Worm (Caenorhabditis elegans): ENCODE results near the gene daf-36.

daf-36 gene

DNA sequence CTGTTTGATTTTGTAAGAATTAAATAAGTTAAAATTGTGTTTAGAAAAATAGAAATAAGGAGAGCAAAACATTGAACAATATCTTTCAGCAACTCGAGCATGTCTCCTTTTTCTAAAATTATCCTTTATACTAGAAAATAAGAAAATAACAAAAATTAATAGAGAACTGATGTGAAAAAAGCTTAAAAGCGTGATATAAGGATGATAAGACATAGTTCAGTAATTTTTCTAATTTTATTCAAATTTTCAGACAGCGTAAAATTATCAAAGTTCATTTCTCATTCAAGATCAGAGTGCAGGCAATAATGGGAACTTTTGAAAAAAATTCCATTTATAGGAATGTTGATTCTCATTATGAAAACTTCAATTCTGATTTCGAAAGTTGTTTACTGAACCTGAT lies 7.8 kb upstream of the daf-36 start, which contains the start of gene str-182:
str-182 (minus strand) TSS at position 101 of the 400 bp plus-strand sequence.
- TF ChIP-seq tra-1 (GFP tag; IDR thresholded peaks at IDR 0.05) (no peak), spr-3 (GFP tag; optimal IDR thresholded peaks at IDR 0.05) (no peak), unc-62 (GFP tag; optimal IDR thresholded peaks at IDR 0.05 in 1 of 2) (no peak), unc-62 (tag; optimal IDR thresholded peaks at IDR 0.05) (no peak), daf-16 (GFP tag; optimal IDR thresholded peaks at IDR 0.05) (no peak), daf-16 (tag; optimal IDR thresholded peaks at IDR 0.05) (no peak), egl-27 (tag; optimal IDR thresholded peaks at IDR 0.05) (no peak), pqm-1 (tag; optimal IDR thresholded peaks at IDR 0.05) (no peak), nhr-28 (tag; optimal IDR thresholded peaks at IDR 0.05) (no peak), F10B5.3 (tag; optimal IDR thresholded peaks at IDR 0.05) (no peak), ceh-82 (tag; optimal IDR thresholded peaks at IDR 0.05) (no peak), nhr-237 (tag; optimal IDR thresholded peaks at IDR 0.05) (no peak), rbr-2 (tag; optimal IDR thresholded peaks at IDR 0.05) (no peak), fkh-10 (GFP tag; optimal IDR thresholded peaks at IDR 0.05) (no peak), R02D3.7 (tag; optimal IDR thresholded peaks at IDR 0.05) (no peak), F26F4.8 (GFP tag; conservative IDR thresholded peaks at IDR 0.05) (no peak), hmg-1.1 (GFP tag; IDR thresholded peaks at IDR 0.05) (no peak)

DNA sequence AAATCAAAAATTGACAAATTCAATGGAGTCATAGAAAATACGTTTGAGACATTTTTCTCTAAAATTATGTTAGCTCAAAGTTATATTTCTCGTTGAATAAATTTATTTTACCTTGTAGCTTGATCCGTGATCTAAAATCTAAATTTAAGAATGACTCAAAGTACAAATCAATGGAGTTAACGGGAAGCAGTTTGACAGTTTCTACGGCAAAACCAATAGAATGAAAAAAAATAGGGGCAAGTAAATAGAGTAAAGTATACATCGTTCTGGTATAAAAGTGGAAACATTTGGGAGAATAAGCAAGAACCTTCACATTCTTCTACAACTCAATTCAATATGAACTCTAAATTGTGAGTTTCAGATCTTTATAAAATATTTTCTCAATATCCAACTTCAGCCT lies 5.4 kb upstream of the daf-36 start, which contains the start of gene fipr-6:
fipr-6 (plus strand) TSS at position 301 of the 400 bp plus-strand sequence.
- no peak for TF ChIP-seq pha-4 (GFP tag; IDR thresholded peaks at IDR 0.05)
- no peak for TF ChIP-seq pha-4 (tag; optimal IDR thresholded peaks at IDR 0.05)
- no peak for TF ChIP-seq ZK546.5 (tag; optimal IDR thresholded peaks at IDR 0.05)
- TF ChIP-seq ceh-62 (tag; optimal IDR thresholded peaks at IDR 0.05): no peak
- no peak for TF ChIP-seq nhr-25 (tag; optimal IDR thresholded peaks at IDR 0.05; ENCODE audit: borderline replicate concordance, insufficient read depth)
- no peak for TF ChIP-seq egl-43 (GFP tag; IDR thresholded peaks at IDR 0.05)
- no peak for TF ChIP-seq nhr-77 (tag; optimal IDR thresholded peaks at IDR 0.05)
- no peak for TF ChIP-seq R02D3.7 (tag; optimal IDR thresholded peaks at IDR 0.05)
- no peak for TF ChIP-seq daf-12 (tag; optimal IDR thresholded peaks at IDR 0.05)
- TF ChIP-seq lin-1 (GFP tag; IDR thresholded peaks at IDR 0.05): no peak
- TF ChIP-seq dmd-8 (GFP tag; IDR thresholded peaks at IDR 0.05): no peak
- no peak for TF ChIP-seq lin-38 (GFP tag; IDR thresholded peaks at IDR 0.05)
- TF ChIP-seq zag-1 (tag; optimal IDR thresholded peaks at IDR 0.05): no peak
- no peak for TF ChIP-seq sdz-12 (GFP tag; optimal IDR thresholded peaks at IDR 0.05)

ce11 chrV:10229222-10229879 lies 3.8 kb upstream of the daf-36 start, which contains the start of the genes pyt-1 and fipr-7:
TSS of gene pyt-1 (minus strand) at chrV:10229322.
TSS of gene fipr-7 (plus strand) at chrV:10229829.
- no peak for TF ChIP-seq Y75B8A.6 (GFP tag; IDR thresholded peaks at IDR 0.05)
- no peak for TF ChIP-seq mxl-2 (GFP tag; conservative IDR thresholded peaks at IDR 0.05)
- no peak for TF ChIP-seq gei-8 (GFP tag; optimal IDR thresholded peaks at IDR 0.05)
- TF ChIP-seq attf-4 (tag; optimal IDR thresholded peaks at IDR 0.05): no peak
- TF ChIP-seq dmd-6 (GFP tag; IDR thresholded peaks at IDR 0.05): no peak
- no peak for TF ChIP-seq tra-1 (GFP tag; IDR thresholded peaks at IDR 0.05)
- no peak for TF ChIP-seq unc-130 (GFP tag; optimal IDR thresholded peaks at IDR 0.05)
- TF ChIP-seq dmd-9 (GFP tag; IDR thresholded peaks at IDR 0.05): no peak
- no peak for TF ChIP-seq nhr-48 (tag; optimal IDR thresholded peaks at IDR 0.05)
- TF ChIP-seq unc-62 (GFP tag; optimal IDR thresholded peaks at IDR 0.05 in 1 of 2): no peak
- TF ChIP-seq unc-62 (tag; optimal IDR thresholded peaks at IDR 0.05): no peak
- TF ChIP-seq spr-3 (GFP tag; optimal IDR thresholded peaks at IDR 0.05): no peak
- no peak for TF ChIP-seq lin-1 (GFP tag; IDR thresholded peaks at IDR 0.05)
- no peak for TF ChIP-seq R02D3.7 (tag; optimal IDR thresholded peaks at IDR 0.05)
- no peak for TF ChIP-seq F49E8.2 (tag; optimal IDR thresholded peaks at IDR 0.05; ENCODE audit: borderline replicate concordance)
- TF ChIP-seq nhr-25 (tag; optimal IDR thresholded peaks at IDR 0.05; ENCODE audit: borderline replicate concordance, insufficient read depth): no peak
- TF ChIP-seq mxl-3 (GFP tag; optimal IDR thresholded peaks at IDR 0.05): no peak
- TF ChIP-seq F10B5.3 (tag; optimal IDR thresholded peaks at IDR 0.05): no peak
- no peak for TF ChIP-seq daf-19 (GFP tag; conservative IDR thresholded peaks at IDR 0.05)
- TF ChIP-seq zip-11 (GFP tag; IDR thresholded peaks at IDR 0.05): no peak
- TF ChIP-seq nhr-77 (tag; optimal IDR thresholded peaks at IDR 0.05): no peak
